Fruit fly (Drosophila melanogaster) whole organism, embryonic: Measurements from ENCODE around the gene Acp32CD.

Source experiments
- CG11723 ChIP-seq: fragments of 200-800 bp; sonication (Bioruptor generic); optimal IDR thresholded peaks from 2 replicates; lab custom pipeline; 2017; ENCODE audit warnings: missing biosample characterization, mild to moderate bottlenecking, missing genetic modification characterization
- gcm ChIP-seq: fragments of 200-800 bp; sonication (Bioruptor generic); optimal IDR thresholded peaks from 2 replicates; lab custom pipeline; 2019; ENCODE audit warnings: missing biosample characterization, mild to moderate bottlenecking, missing genetic modification characterization, moderate library complexity

DNA sequence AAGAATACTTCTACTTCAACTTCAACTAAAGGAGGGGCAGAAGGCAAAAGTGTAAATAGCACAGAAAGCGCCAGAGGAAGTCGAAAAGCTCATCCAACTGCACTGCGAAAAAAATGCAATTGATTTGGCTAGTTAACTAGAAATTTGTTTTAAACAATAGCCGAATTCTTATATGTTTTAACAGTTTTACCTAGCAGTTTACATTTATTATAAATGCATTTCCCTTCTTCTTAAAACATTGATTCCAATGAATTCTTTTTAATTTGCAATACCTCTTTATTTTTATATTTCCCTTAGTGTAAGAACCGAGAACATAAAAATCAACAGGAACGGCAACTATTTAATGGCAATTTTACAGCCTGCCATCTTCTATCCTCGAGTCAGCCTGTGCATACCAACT lies 32.9 kb downstream of the Acp32CD start:
- no peak for TF ChIP-seq CG11723 (GFP tag; lab: Kevin White, UChicago)
- TF ChIP-seq gcm (GFP tag; lab: Kevin White, UChicago), result no peak
